Worm (Caenorhabditis elegans): ENCODE data around the gene fbxa-196.

- TF ChIP-seq mdl-1 (tag; optimal IDR thresholded peaks at IDR 0.05) (no peak), ama-1 (optimal IDR thresholded peaks at IDR 0.05) (no peak), egl-27 (tag; optimal IDR thresholded peaks at IDR 0.05) (no peak), lin-13 (GFP tag; optimal IDR thresholded peaks at IDR 0.05) (no peak), elt-1 (tag; optimal IDR thresholded peaks at IDR 0.05) (no peak), nhr-10 (tag; optimal IDR thresholded peaks at IDR 0.05) (no peak)
Observed at ce11 chrV:6430526-6431371, 17.7 kb upstream of the fbxa-196 start.

Measured in whole organism, L2 larva.